Fruit fly (Drosophila melanogaster) S2 (cell line): ENCODE results near the gene Dlg5.

Experiments used
- CG8478 ChIP-seq: fragments of >200 bp; optimal IDR thresholded peaks from 2 replicates; lab custom pipeline; 2018
- CTCF ChIP-seq, 2 experiments: fragments of >200 bp; optimal IDR thresholded peaks; 2 replicates each; lab custom pipeline; 2018

The Dlg5 gene

DNA sequence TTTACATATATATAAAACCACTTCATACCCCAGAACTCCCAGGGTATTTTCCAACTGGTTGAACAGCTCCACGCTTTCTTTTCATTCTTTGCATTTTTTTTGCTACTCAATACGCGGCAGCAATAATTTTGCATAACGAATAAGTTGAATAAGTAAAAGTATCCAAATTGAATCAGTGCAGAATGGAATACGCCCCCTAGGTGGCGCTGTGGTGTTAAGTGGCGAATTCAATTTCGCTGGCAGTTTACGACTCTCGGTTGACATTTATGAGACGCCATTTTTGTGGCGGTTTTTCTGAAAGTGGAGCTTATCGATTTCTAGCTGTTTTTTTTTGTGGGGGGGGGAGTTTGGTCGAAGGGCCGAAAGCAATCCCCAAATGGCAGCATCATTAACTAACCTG lies 22.9 kb downstream of the Dlg5 start:
- TF ChIP-seq CG8478 (lab: Kevin White, UChicago): no peak
- TF ChIP-seq CTCF (optimal IDR thresholded peaks at IDR 0.05; lab: Kevin White, UChicago): peak; percentile 66 to 70

DNA sequence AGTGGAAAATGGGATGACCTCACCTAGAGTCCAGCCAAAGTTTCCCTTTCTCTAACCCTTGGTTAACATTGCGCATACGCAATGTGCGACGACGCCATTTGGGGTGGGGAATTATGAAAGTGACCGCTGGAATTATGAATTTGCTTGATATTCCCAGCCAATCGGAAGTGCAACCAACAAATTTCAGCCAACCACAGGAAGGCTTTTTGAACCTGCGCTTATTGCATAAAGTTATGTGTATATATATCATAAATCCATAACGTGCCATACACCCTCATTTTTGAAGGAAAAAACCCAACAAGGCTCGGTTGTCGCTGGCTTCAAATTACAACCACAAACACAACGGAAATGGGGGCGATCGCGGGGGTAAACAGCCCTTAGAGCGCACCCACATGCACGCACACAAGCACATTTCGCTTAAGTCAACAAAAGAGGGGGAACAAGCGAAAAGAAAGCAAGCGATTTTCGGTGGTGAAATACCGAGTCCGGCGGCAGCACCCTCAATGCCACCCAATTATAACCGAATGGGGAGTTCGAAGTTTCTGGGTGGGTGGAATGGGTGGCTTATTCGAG lies 28.3 kb downstream of the Dlg5 start:
- TF ChIP-seq CTCF (optimal IDR thresholded peaks at IDR 0.05; lab: Kevin White, UChicago) (no peak), CG8478 (lab: Kevin White, UChicago) (no peak)

dm6 chr2L:11484407-11484806 lies 32.5 kb downstream of the Dlg5 start, which contains the start of the genes CG43355 and sala:
CG43355 (plus strand) TSS chr2L:11484707.
sala (plus strand) TSS chr2L:11484707.
- TF ChIP-seq CG8478 (lab: Kevin White, UChicago): no peak
- no peak for TF ChIP-seq CTCF (optimal IDR thresholded peaks at IDR 0.05; lab: Kevin White, UChicago)

DNA sequence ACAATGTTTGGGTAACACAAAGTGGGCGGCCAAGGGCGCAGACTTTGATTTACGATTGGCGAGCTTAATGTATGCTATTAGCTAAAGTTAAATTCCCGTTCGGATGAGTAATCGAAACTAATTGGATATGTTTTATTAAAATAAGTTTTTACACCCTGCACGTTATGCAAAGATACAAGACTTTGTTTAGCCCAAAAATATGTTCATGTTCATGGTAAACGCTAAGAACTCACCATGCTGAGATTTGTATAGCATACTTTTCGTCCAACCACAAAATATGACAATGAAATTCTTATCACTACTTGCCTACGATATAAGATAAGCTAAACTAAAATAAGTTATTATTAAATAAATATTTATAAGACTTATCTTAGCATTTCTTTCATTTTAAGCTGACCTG lies 41.9 kb downstream of the Dlg5 start:
- no peak for TF ChIP-seq CTCF (optimal IDR thresholded peaks at IDR 0.05; lab: Kevin White, UChicago)
- no peak for TF ChIP-seq CG8478 (lab: Kevin White, UChicago)

DNA sequence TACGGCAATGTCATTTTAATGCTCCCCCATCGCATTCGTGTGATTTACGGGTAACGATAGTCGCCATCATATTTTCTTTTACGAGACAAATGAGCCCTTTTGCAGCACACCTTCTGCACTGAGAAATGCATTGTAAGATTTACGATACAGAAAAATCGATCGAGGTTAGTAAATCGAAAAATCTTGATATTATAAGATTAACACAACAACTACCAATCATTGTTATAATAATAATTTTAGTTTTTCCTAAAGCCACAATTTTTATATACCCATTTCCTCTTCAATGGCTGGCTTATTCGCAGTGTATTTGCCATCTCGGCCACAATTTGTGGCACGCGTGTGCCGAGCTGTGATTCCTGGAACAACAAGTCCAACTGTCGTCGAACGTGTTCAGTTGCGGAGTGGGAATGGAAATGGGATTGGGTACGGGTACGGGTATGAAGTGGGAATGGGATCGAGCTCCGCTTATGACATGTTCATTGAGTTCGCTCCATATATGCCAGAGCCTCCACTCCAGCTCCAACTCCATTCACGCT lies 44.8 kb downstream of the Dlg5 start:
- TF ChIP-seq CTCF (optimal IDR thresholded peaks at IDR 0.05; lab: Kevin White, UChicago) (no peak), CG8478 (lab: Kevin White, UChicago) (no peak)

dm6 chr2L:11469973-11470372 lies 46.9 kb downstream of the Dlg5 start:
- TF ChIP-seq CTCF (optimal IDR thresholded peaks at IDR 0.05; lab: Kevin White, UChicago) (no peak), CG8478 (lab: Kevin White, UChicago) (no peak)

- TF ChIP-seq CG8478 (lab: Kevin White, UChicago): no peak
- no peak for TF ChIP-seq CTCF (optimal IDR thresholded peaks at IDR 0.05; lab: Kevin White, UChicago)
These were observed 48.8 kb downstream of the Dlg5 start for dm6 chr2L:11468082-11468481.
